Fruit fly (Drosophila melanogaster) whole organism: ENCODE measurements around the gene CG14034.

Experiments
- EcR ChIP-seq, 2 experiments: fragments of >200 bp; optimal IDR thresholded peaks; 2 replicates each; lab custom pipeline; 2017; ENCODE audit warnings: missing biosample characterization in 2 of 2, missing genetic modification characterization in 2 of 2, missing genetic modification reagents in 2 of 2
- usp ChIP-seq: fragments of >200 bp; optimal IDR thresholded peaks from 2 replicates; lab custom pipeline; 2017; ENCODE audit warnings: missing biosample characterization, missing genetic modification characterization, mixed read lengths

DNA sequence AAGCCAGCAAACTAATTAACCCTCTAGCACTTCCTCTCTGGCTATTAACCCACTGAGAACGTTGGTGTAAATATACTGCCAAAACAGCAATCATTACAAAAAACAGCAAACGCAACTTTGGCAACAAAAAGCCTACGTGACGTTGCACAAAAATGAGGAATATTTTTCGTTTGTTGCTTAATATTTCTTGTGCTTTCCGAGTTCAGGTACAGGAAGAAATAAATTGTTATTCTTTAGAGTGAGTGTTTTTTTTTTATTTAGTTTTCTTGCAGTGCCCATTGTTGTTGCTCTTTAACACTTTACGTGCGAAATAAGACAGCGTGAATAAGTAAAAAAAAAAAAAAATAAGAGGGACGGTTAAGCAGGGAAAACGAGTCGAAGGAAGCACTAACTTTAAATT, 34.8 kb upstream of the CG14034 start:
- no peak for TF ChIP-seq usp (GFP tag; lab: Kevin White, UChicago)
- TF ChIP-seq EcR (GFP tag; optimal IDR thresholded peaks at IDR 0.05; lab: Kevin White, UChicago): no peak
